Worm (Caenorhabditis elegans): ENCODE results near the gene suox-1.

- TF ChIP-seq skn-1 (tag; optimal IDR thresholded peaks at IDR 0.05) (no peak), nhr-77 (tag; optimal IDR thresholded peaks at IDR 0.05) (no peak), snpc-4 (tag; optimal IDR thresholded peaks at IDR 0.05) (no peak), ZK546.5 (tag; optimal IDR thresholded peaks at IDR 0.05) (no peak)
These were observed 31.3 kb upstream of the suox-1 start, which contains the start of gene sprr-1 for ce11 chrX:15466032-15466431.

Measured in whole organism, L2 larva.